Worm (Caenorhabditis elegans) whole organism, young adult: ENCODE data around the gene R13A1.5.
A peak's percentile ranks its signal among the peaks of the same experiment; 100 is the strongest.

ENCODE experiments used
- B0019.2 ChIP-seq: fragments of 200-800 bp; sonication (Bioruptor generic); conservative IDR thresholded peaks from 2 replicates; pipeline ENCODE4 v1.3.6; 2022; ENCODE audit warnings: missing genetic modification reagents, missing genetic modification characterization, missing compliant biosample characterization
- F39B2.1 ChIP-seq: fragments of 200-800 bp; sonication (Bioruptor generic); IDR thresholded peaks from 2 replicates; pipeline ENCODE4 v1.3.6; 2022; ENCODE audit warnings: missing genetic modification reagents, missing genetic modification characterization, missing compliant biosample characterization
- F52B5.7 ChIP-seq: sonication (generic microtip); optimal IDR thresholded peaks from 2 replicates; lab custom pipeline; 2016; ENCODE audit warnings: mild to moderate bottlenecking, missing genetic modification characterization, missing compliant biosample characterization
- Y53F4B.3 ChIP-seq: fragments of 200-800 bp; sonication (Bioruptor generic); IDR thresholded peaks from 2 replicates; pipeline ENCODE4 v1.3.6; 2022; ENCODE audit warnings: missing genetic modification reagents, missing genetic modification characterization, missing compliant biosample characterization
- Y53G8AR.9 ChIP-seq: fragments of 200-800 bp; sonication (Bioruptor generic); conservative IDR thresholded peaks from 2 replicates; pipeline ENCODE4 v1.3.6; 2022; ENCODE audit warnings: missing genetic modification reagents, missing genetic modification characterization, missing compliant biosample characterization
- Y56A3A.18 ChIP-seq: fragments of 200-800 bp; sonication (Bioruptor generic); IDR thresholded peaks from 2 replicates; pipeline ENCODE4 v1.3.6; 2022; ENCODE audit warnings: missing genetic modification reagents, missing genetic modification characterization, missing compliant biosample characterization
- Y67H2A.10 ChIP-seq: fragments of 200-800 bp; sonication (Bioruptor generic); conservative IDR thresholded peaks from 2 replicates; pipeline ENCODE4 v1.3.6; 2022; ENCODE audit warnings: missing genetic modification reagents, missing genetic modification characterization, missing compliant biosample characterization
- atf-7 ChIP-seq: sonication (generic microtip); optimal IDR thresholded peaks from 2 replicates; lab custom pipeline; 2017; ENCODE audit warnings: mild to moderate bottlenecking, missing genetic modification characterization, missing compliant biosample characterization
- cebp-1 ChIP-seq, 2 experiments: fragments of 200-800 bp in 1 of 2; sonication (Bioruptor generic) in 1 of 2; sonication (generic microtip) in 1 of 2; IDR thresholded peaks in 1 of 2; optimal IDR thresholded peaks in 1 of 2; 2 replicates each; pipeline versions ENCODE4 v1.3.6 to Lab custom; 2017 to 2022; ENCODE audit warnings: missing compliant biosample characterization in 2 of 2, missing genetic modification characterization in 2 of 2, mild to moderate bottlenecking in 1 of 2, missing genetic modification reagents in 1 of 2, moderate library complexity in 1 of 2
- ceh-100 ChIP-seq: fragments of 200-800 bp; sonication (Bioruptor generic); IDR thresholded peaks from 2 replicates; pipeline ENCODE4 v1.3.6; 2022; ENCODE audit warnings: missing genetic modification reagents, missing genetic modification characterization, missing compliant biosample characterization
- ceh-27 ChIP-seq: fragments of 200-800 bp; sonication (Bioruptor generic); optimal IDR thresholded peaks from 2 replicates; lab custom pipeline; 2018; ENCODE audit warnings: mild to moderate bottlenecking, missing genetic modification characterization, moderate library complexity, missing compliant biosample characterization
- ceh-40 ChIP-seq: fragments of 200-800 bp; sonication (Bioruptor generic); IDR thresholded peaks from 2 replicates; pipeline ENCODE4 v1.3.6; 2022; ENCODE audit warnings: missing genetic modification characterization, missing compliant biosample characterization
- chd-7 ChIP-seq: sonication (generic microtip); optimal IDR thresholded peaks from 2 replicates; lab custom pipeline; 2016; ENCODE audit warnings: mild to moderate bottlenecking, missing genetic modification characterization, moderate library complexity, missing compliant biosample characterization
- dpff-1 ChIP-seq: sonication (generic microtip); optimal IDR thresholded peaks from 2 replicates; lab custom pipeline; 2017; ENCODE audit warnings: mild to moderate bottlenecking, missing genetic modification characterization, missing compliant biosample characterization
- efl-1 ChIP-seq: fragments of 150-350 bp; optimal IDR thresholded peaks from 2 replicates; lab custom pipeline; 2014; ENCODE audit warnings: missing biosample characterization, missing genetic modification reagents, missing genetic modification characterization
- hlh-26 ChIP-seq: fragments of 200-800 bp; sonication (Bioruptor generic); conservative IDR thresholded peaks from 2 replicates; pipeline ENCODE4 v1.3.6; 2022; ENCODE audit warnings: missing genetic modification reagents, missing genetic modification characterization, missing compliant biosample characterization
- hmg-1.2 ChIP-seq: fragments of 200-800 bp; sonication (Bioruptor generic); IDR thresholded peaks from 2 replicates; pipeline ENCODE4 v1.3.6; 2022; ENCODE audit warnings: missing genetic modification reagents, missing genetic modification characterization, missing compliant biosample characterization
- hmg-20 ChIP-seq: fragments of 200-800 bp; sonication (Bioruptor generic); IDR thresholded peaks from 2 replicates; pipeline ENCODE4 v1.3.6; 2022; ENCODE audit warnings: missing genetic modification reagents, missing genetic modification characterization, missing compliant biosample characterization
- hsf-1 ChIP-seq: fragments of 200-800 bp; sonication (Bioruptor generic); IDR thresholded peaks from 2 replicates; pipeline ENCODE4 v1.3.6; 2022; ENCODE audit warnings: missing genetic modification reagents, missing genetic modification characterization, missing compliant biosample characterization
- let-526 ChIP-seq: fragments of 200-800 bp; sonication (Bioruptor generic); IDR thresholded peaks from 2 replicates; pipeline ENCODE4 v1.3.6; 2022; ENCODE audit warnings: missing genetic modification reagents, missing genetic modification characterization, missing compliant biosample characterization
- let-607 ChIP-seq, 2 experiments: fragments of 200-800 bp in 1 of 2; sonication (Bioruptor generic) in 1 of 2; sonication (generic microtip) in 1 of 2; optimal IDR thresholded peaks; 2 replicates each; lab custom pipeline; 2016 to 2018; ENCODE audit warnings: mild to moderate bottlenecking in 2 of 2, missing compliant biosample characterization in 2 of 2, missing genetic modification characterization in 2 of 2, moderate library complexity in 2 of 2, missing genotype in 1 of 2
- lin-54 ChIP-seq: fragments of 200-800 bp; sonication (Bioruptor generic); optimal IDR thresholded peaks from 2 replicates; lab custom pipeline; 2018; ENCODE audit warnings: mild to moderate bottlenecking, missing genetic modification characterization, missing compliant biosample characterization
- lsl-1 ChIP-seq: fragments of 200-800 bp; sonication (Bioruptor generic); optimal IDR thresholded peaks from 2 replicates; lab custom pipeline; 2018; ENCODE audit warnings: mild to moderate bottlenecking, missing genetic modification characterization, moderate library complexity, missing compliant biosample characterization
- madf-6 ChIP-seq: fragments of 200-800 bp; sonication (Bioruptor generic); IDR thresholded peaks from 2 replicates; pipeline ENCODE4 v1.3.6; 2022; ENCODE audit warnings: missing genetic modification reagents, missing genetic modification characterization, missing compliant biosample characterization
- mcd-1 ChIP-seq: fragments of 200-800 bp; sonication (Bioruptor generic); IDR thresholded peaks from 2 replicates; pipeline ENCODE4 v1.3.6; 2022; ENCODE audit warnings: missing genetic modification reagents, missing genetic modification characterization, missing compliant biosample characterization
- mes-4 ChIP-seq: sonication (generic microtip); optimal IDR thresholded peaks from 2 replicates; lab custom pipeline; 2016; ENCODE audit warnings: missing genotype, missing genetic modification characterization, missing compliant biosample characterization
- mxl-1 ChIP-seq: sonication (generic microtip); optimal IDR thresholded peaks from 2 replicates; lab custom pipeline; 2016; ENCODE audit warnings: missing genetic modification characterization, missing compliant biosample characterization
- nfya-1 ChIP-seq: sonication (generic microtip); optimal IDR thresholded peaks from 2 replicates; lab custom pipeline; 2017; ENCODE audit warnings: antibody characterized with exemption, missing compliant biosample characterization, missing genetic modification characterization, borderline replicate concordance; ENCODE audit not compliant: insufficient read depth
- nfyb-1 ChIP-seq: fragments of 200-800 bp; sonication (Bioruptor generic); IDR thresholded peaks from 2 replicates; pipeline ENCODE4 v1.3.6; 2022; ENCODE audit warnings: missing genetic modification reagents, missing genetic modification characterization, missing compliant biosample characterization
- nhr-27 ChIP-seq: fragments of 200-800 bp; sonication (Bioruptor generic); optimal IDR thresholded peaks from 2 replicates; lab custom pipeline; 2018; ENCODE audit warnings: mild to moderate bottlenecking, missing genetic modification characterization, moderate library complexity, missing compliant biosample characterization
- nhr-80 ChIP-seq: sonication (generic microtip); optimal IDR thresholded peaks from 2 replicates; lab custom pipeline; 2016; ENCODE audit warnings: missing genetic modification characterization, missing compliant biosample characterization
- nhr-90 ChIP-seq: sonication (generic microtip); optimal IDR thresholded peaks from 2 replicates; lab custom pipeline; 2016; ENCODE audit warnings: missing genotype, mild to moderate bottlenecking, missing genetic modification characterization, missing compliant biosample characterization
- snpc-4 ChIP-seq, 5 experiments: fragments of 150-350 bp in 1 of 5; sonication (generic microtip) in 4 of 5; optimal IDR thresholded peaks; 2 replicates each; lab custom pipeline; 2014 to 2018; ENCODE audit warnings: missing genetic modification characterization in 5 of 5, missing biosample characterization in 3 of 5, antibody characterized with exemption in 2 of 5, mild to moderate bottlenecking in 2 of 5, missing compliant biosample characterization in 2 of 5, missing genotype in 2 of 5, moderate library complexity in 2 of 5, missing genetic modification reagents in 1 of 5
- unc-62 ChIP-seq: fragments of 150-350 bp; optimal IDR thresholded peaks from 2 replicates; lab custom pipeline; 2014; ENCODE audit warnings: missing biosample characterization, missing genetic modification reagents, missing genetic modification characterization
- ztf-6 ChIP-seq: fragments of 200-800 bp; sonication (Bioruptor generic); IDR thresholded peaks from 2 replicates; pipeline ENCODE4 v1.3.6; 2022; ENCODE audit warnings: missing genetic modification reagents, missing genetic modification characterization, missing compliant biosample characterization

R13A1.5 gene

ce11 chrIV:7191745-7192144 is at the start of gene R13A1.5:
TSS of gene R13A1.5 (minus strand) at chrIV:7191845.
- TF ChIP-seq hlh-26 (GFP tag; lab: Robert Waterston, UW) = no peak

- TF ChIP-seq snpc-4 (GFP tag; optimal IDR thresholded peaks at IDR 0.05; lab: Kevin White, UChicago) = no peak
- peak in 1 of 4 experiments; percentile 29 for TF ChIP-seq snpc-4 (tag; optimal IDR thresholded peaks at IDR 0.05; lab: Kevin White, UChicago)
- TF ChIP-seq madf-6 (GFP tag; lab: Robert Waterston, UW) = peak; percentile 18; the same call in 1 of the 2 replicates
- TF ChIP-seq dpff-1 = peak; percentile 53
- TF ChIP-seq B0019.2 (GFP tag; lab: Robert Waterston, UW) = no peak
- TF ChIP-seq hmg-1.2 (GFP tag; lab: Robert Waterston, UW) = no peak
- TF ChIP-seq hmg-20 (GFP tag; lab: Robert Waterston, UW) = no peak
- peak; percentile 58; the same call in 1 of the 2 replicates for TF ChIP-seq hsf-1 (GFP tag; lab: Robert Waterston, UW)
- TF ChIP-seq cebp-1 (GFP tag; IDR thresholded peaks at IDR 0.05; lab: Robert Waterston, UW) = no peak
- TF ChIP-seq cebp-1 (tag; optimal IDR thresholded peaks at IDR 0.05; lab: Kevin White, UChicago) = peak; percentile 27
- no peak for TF ChIP-seq unc-62
- no peak for TF ChIP-seq nfya-1 (tag; lab: Kevin White, UChicago)
- TF ChIP-seq F39B2.1 (GFP tag; lab: Robert Waterston, UW) = no peak
- no peak for TF ChIP-seq ztf-6 (GFP tag; lab: Robert Waterston, UW)
- no peak for TF ChIP-seq ceh-40 (GFP tag; lab: Robert Waterston, UW)
- 0 out of 2 replicates have a peak, but pooled peaks have one; percentile 45 for TF ChIP-seq Y53G8AR.9 (GFP tag; lab: Robert Waterston, UW)
- peak; percentile 59 for TF ChIP-seq F52B5.7 (tag; lab: Kevin White, UChicago)
- no peak for TF ChIP-seq ceh-27 (GFP tag; lab: Kevin White, UChicago)
- TF ChIP-seq let-526 (GFP tag; lab: Robert Waterston, UW) = no peak
- TF ChIP-seq mcd-1 = no peak
- TF ChIP-seq Y53F4B.3 (GFP tag; lab: Robert Waterston, UW) = no peak
These were observed 48.9 kb upstream of the R13A1.5 start for ce11 chrIV:7240564-7240963.

DNA sequence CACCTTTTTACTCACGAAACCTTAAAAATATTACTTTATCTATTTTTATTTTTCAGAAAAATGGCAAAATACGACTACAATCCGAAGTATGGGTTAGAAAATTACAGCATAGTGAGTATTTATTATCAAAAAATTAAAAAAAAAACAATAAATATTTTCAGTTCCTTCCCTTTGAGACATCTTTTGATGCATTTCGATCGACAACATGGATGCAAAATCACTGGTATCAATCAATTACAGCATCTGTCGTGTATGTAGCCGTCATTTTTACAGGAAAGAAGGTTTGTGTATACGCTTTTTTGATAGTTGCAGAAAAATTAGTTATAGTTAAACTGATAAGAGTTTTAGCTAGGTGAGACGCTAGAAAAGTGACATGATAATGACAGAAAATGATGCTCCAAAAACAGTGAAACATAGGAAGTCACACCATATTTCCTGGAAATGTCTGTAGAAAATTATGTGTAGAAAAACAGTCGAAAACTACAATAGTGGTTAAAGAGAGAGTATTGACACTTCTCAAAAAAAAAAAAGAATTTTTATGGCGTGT is 46.1 kb upstream of the R13A1.5 start, which contains the start of gene elo-3:
TSS of gene elo-3 (plus strand) at position 51 of the 547 bp plus-strand sequence.
- TF ChIP-seq chd-7 (tag; lab: Kevin White, UChicago) (no peak), let-607 (tag; optimal IDR thresholded peaks at IDR 0.05; lab: Kevin White, UChicago) (peak in 1 of 2 experiments; percentile 3), nhr-80 (peak; percentile 83), atf-7 (tag; lab: Kevin White, UChicago) (no peak), nfya-1 (tag; lab: Kevin White, UChicago) (no peak), nhr-27 (no peak), nhr-90 (tag; lab: Kevin White, UChicago) (no peak), lin-54 (no peak), Y56A3A.18 (GFP tag; lab: Robert Waterston, UW) (no peak), ceh-100 (GFP tag; lab: Robert Waterston, UW) (no peak), nfyb-1 (GFP tag; lab: Robert Waterston, UW) (0 out of 2 replicates have a peak, but pooled peaks have one; percentile 26), F39B2.1 (GFP tag; lab: Robert Waterston, UW) (no peak), mcd-1 (no peak), lsl-1 (no peak), Y67H2A.10 (no peak), mxl-1 (tag; lab: Kevin White, UChicago) (no peak), let-526 (GFP tag; lab: Robert Waterston, UW) (no peak), efl-1 (GFP tag; lab: Kevin White, UChicago) (no peak), mes-4 (tag; lab: Kevin White, UChicago) (no peak)
